Fruit fly (Drosophila melanogaster) whole organism, embryonic: Measurements from ENCODE around the gene CG2794.

Source experiments
- Atf3 ChIP-seq: fragments of 200-800 bp; sonication (Bioruptor generic); optimal IDR thresholded peaks from 3 replicates; lab custom pipeline; 2016; ENCODE audit warnings: missing biosample characterization, missing genetic modification characterization
- CG11456 ChIP-seq: fragments of 200-800 bp; sonication (Bioruptor generic); IDR thresholded peaks from 3 replicates; pipeline ENCODE4 v1.3.6; 2022; ENCODE audit warnings: missing biosample characterization, missing genetic modification characterization
- CG11504 ChIP-seq: fragments of 200-800 bp; sonication (Bioruptor generic); optimal IDR thresholded peaks from 3 replicates; lab custom pipeline; 2019; ENCODE audit warnings: missing biosample characterization, mild to moderate bottlenecking, missing genetic modification characterization, moderate library complexity
- CG15011 ChIP-seq: fragments of 200-800 bp; sonication (Bioruptor generic); optimal IDR thresholded peaks from 3 replicates; lab custom pipeline; 2018; ENCODE audit warnings: missing biosample characterization, mild to moderate bottlenecking, missing genetic modification characterization
- CG15479 ChIP-seq: fragments of 200-800 bp; sonication (Bioruptor generic); optimal IDR thresholded peaks from 3 replicates; lab custom pipeline; 2019; ENCODE audit warnings: missing biosample characterization, mild to moderate bottlenecking, missing genetic modification characterization, moderate library complexity
- CG15601 ChIP-seq: fragments of 200-800 bp; sonication (Bioruptor generic); optimal IDR thresholded peaks from 3 replicates; lab custom pipeline; 2019; ENCODE audit warnings: missing biosample characterization, mild to moderate bottlenecking, missing genetic modification characterization, moderate library complexity
- CG1792 ChIP-seq: fragments of 200-800 bp; sonication (Bioruptor generic); optimal IDR thresholded peaks from 2 replicates; lab custom pipeline; 2016; ENCODE audit warnings: missing biosample characterization, missing genetic modification characterization
- CG18619 ChIP-seq: fragments of 200-800 bp; sonication (Bioruptor generic); optimal IDR thresholded peaks from 3 replicates; lab custom pipeline; 2017; ENCODE audit warnings: missing biosample characterization, mild to moderate bottlenecking, missing genetic modification characterization
- CG30403 ChIP-seq: fragments of 200-800 bp; sonication (Bioruptor generic); optimal IDR thresholded peaks from 3 replicates; lab custom pipeline; 2016; ENCODE audit warnings: missing biosample characterization, missing genetic modification characterization
- CG31365 ChIP-seq: fragments of 200-800 bp; sonication (Bioruptor generic); optimal IDR thresholded peaks from 2 replicates; lab custom pipeline; 2018; ENCODE audit warnings: missing biosample characterization, mild to moderate bottlenecking, missing genetic modification characterization
- CG3838 ChIP-seq: fragments of 200-800 bp; sonication (Bioruptor generic); optimal IDR thresholded peaks from 3 replicates; lab custom pipeline; 2016; ENCODE audit warnings: missing biosample characterization, missing genetic modification characterization
- CG3995 ChIP-seq: fragments of 200-800 bp; sonication (Bioruptor generic); optimal IDR thresholded peaks from 3 replicates; lab custom pipeline; 2016; ENCODE audit warnings: missing biosample characterization, missing genetic modification characterization
- CG4328 ChIP-seq: fragments of 200-800 bp; sonication (Bioruptor generic); optimal IDR thresholded peaks from 3 replicates; lab custom pipeline; 2017; ENCODE audit warnings: missing biosample characterization, missing genetic modification reagents, missing genetic modification characterization
- CG6791 ChIP-seq: fragments of 200-800 bp; sonication (Bioruptor generic); IDR thresholded peaks from 3 replicates; pipeline ENCODE4 v1.3.6; 2022; ENCODE audit warnings: missing biosample characterization, missing genetic modification characterization; ENCODE audit not compliant: partially characterized antibody
- CG7839 ChIP-seq: fragments of 200-800 bp; sonication (Bioruptor generic); optimal IDR thresholded peaks from 3 replicates; lab custom pipeline; 2018; ENCODE audit warnings: missing biosample characterization, mild to moderate bottlenecking, missing genetic modification characterization, moderate library complexity
- D19B ChIP-seq: fragments of 200-800 bp; sonication (Bioruptor generic); optimal IDR thresholded peaks from 2 replicates; lab custom pipeline; 2017; ENCODE audit warnings: missing biosample characterization, mild to moderate bottlenecking, missing genetic modification characterization
- Dip3 ChIP-seq: fragments of 200-800 bp; sonication (Bioruptor generic); optimal IDR thresholded peaks from 3 replicates; lab custom pipeline; 2016; ENCODE audit warnings: missing biosample characterization, missing genetic modification characterization
- Ets97D ChIP-seq: fragments of 200-800 bp; sonication (Bioruptor generic); optimal IDR thresholded peaks from 3 replicates; lab custom pipeline; 2016; ENCODE audit warnings: missing biosample characterization, missing genetic modification characterization
- Fer3 ChIP-seq: fragments of 200-800 bp; sonication (Bioruptor generic); optimal IDR thresholded peaks from 2 replicates; lab custom pipeline; 2018; ENCODE audit warnings: missing biosample characterization, mild to moderate bottlenecking, missing genetic modification characterization, moderate library complexity
- HLH4C ChIP-seq: fragments of 200-800 bp; sonication (Bioruptor generic); IDR thresholded peaks from 3 replicates; pipeline ENCODE4 v1.3.6; 2022; ENCODE audit warnings: missing biosample characterization, missing genetic modification characterization; ENCODE audit not compliant: partially characterized antibody
- HLHmδ ChIP-seq: fragments of 200-800 bp; sonication (Bioruptor generic); optimal IDR thresholded peaks from 2 replicates; lab custom pipeline; 2018; ENCODE audit warnings: missing biosample characterization, mild to moderate bottlenecking, missing genetic modification characterization, moderate library complexity
- Kr ChIP-seq: fragments of 200-800 bp; sonication (Bioruptor generic); optimal IDR thresholded peaks from 2 replicates; lab custom pipeline; 2017; ENCODE audit warnings: missing biosample characterization, mild to moderate bottlenecking, missing genetic modification characterization
- Lhr ChIP-seq: fragments of 200-800 bp; sonication (Bioruptor generic); optimal IDR thresholded peaks from 3 replicates; lab custom pipeline; 2017; ENCODE audit warnings: mild to moderate bottlenecking, missing biosample characterization, missing genetic modification reagents, missing genetic modification characterization
- Lpt ChIP-seq: fragments of >200 bp; optimal IDR thresholded peaks from 2 replicates; lab custom pipeline; 2018; ENCODE audit warnings: missing biosample characterization, missing genetic modification characterization
- PHDP ChIP-seq: fragments of 200-800 bp; sonication (Bioruptor generic); optimal IDR thresholded peaks from 3 replicates; lab custom pipeline; 2018; ENCODE audit warnings: missing biosample characterization, mild to moderate bottlenecking, missing genetic modification characterization, moderate library complexity
- Six4 ChIP-seq: fragments of 200-800 bp; sonication (Bioruptor generic); optimal IDR thresholded peaks from 2 replicates; lab custom pipeline; 2016; ENCODE audit warnings: missing biosample characterization, missing genetic modification characterization
- Sox100B ChIP-seq: fragments of 200-800 bp; sonication (Bioruptor generic); optimal IDR thresholded peaks from 3 replicates; lab custom pipeline; 2018; ENCODE audit warnings: missing biosample characterization, mild to moderate bottlenecking, missing genetic modification characterization
- Ssrp ChIP-seq: fragments of 200-800 bp; sonication (Bioruptor generic); optimal IDR thresholded peaks from 2 replicates; lab custom pipeline; 2018; ENCODE audit warnings: missing biosample characterization, mild to moderate bottlenecking, missing genetic modification characterization, moderate library complexity
- TFAM ChIP-seq: fragments of 200-800 bp; sonication (Bioruptor generic); optimal IDR thresholded peaks from 2 replicates; lab custom pipeline; 2017; ENCODE audit warnings: missing biosample characterization, missing genetic modification characterization, inconsistent platforms
- ash1 ChIP-seq: fragments of 200-800 bp; sonication (Bioruptor generic); optimal IDR thresholded peaks from 2 replicates; lab custom pipeline; 2018; ENCODE audit warnings: missing biosample characterization, mild to moderate bottlenecking, missing genetic modification characterization
- bbx ChIP-seq: fragments of 200-800 bp; sonication (Bioruptor generic); IDR thresholded peaks from 2 replicates; pipeline ENCODE4 v1.3.6; 2022; ENCODE audit warnings: missing biosample characterization, missing genetic modification characterization; ENCODE audit not compliant: partially characterized antibody
- bcd ChIP-seq: fragments of 200-800 bp; sonication (Bioruptor generic); optimal IDR thresholded peaks from 2 replicates; lab custom pipeline; 2017; ENCODE audit warnings: missing biosample characterization, mild to moderate bottlenecking, missing genetic modification characterization
- croc ChIP-seq: fragments of 200-800 bp; sonication (Bioruptor generic); conservative IDR thresholded peaks from 3 replicates; pipeline ENCODE4 v1.3.6; 2022; ENCODE audit warnings: missing biosample characterization, missing genetic modification characterization
- dan ChIP-seq: fragments of 200-800 bp; sonication (Bioruptor generic); IDR thresholded peaks from 2 replicates; pipeline ENCODE4 v1.3.6; 2022; ENCODE audit warnings: missing biosample characterization, missing genetic modification characterization
- dati ChIP-seq: fragments of 200-800 bp; sonication (Bioruptor generic); IDR thresholded peaks from 2 replicates; pipeline ENCODE4 v1.3.6; 2022; ENCODE audit warnings: missing biosample characterization, missing genetic modification characterization
- dpn ChIP-seq, 2 experiments: fragments of 200-800 bp; sonication (Bioruptor generic); optimal IDR thresholded peaks; 3 replicates each; lab custom pipeline; 2016; ENCODE audit warnings: missing biosample characterization in 2 of 2, missing genetic modification characterization in 2 of 2
- fd96Cb ChIP-seq: fragments of 200-800 bp; sonication (Bioruptor generic); optimal IDR thresholded peaks from 2 replicates; lab custom pipeline; 2018; ENCODE audit warnings: missing biosample characterization, mild to moderate bottlenecking, missing genetic modification characterization, moderate library complexity
- gce ChIP-seq: fragments of 200-800 bp; sonication (Bioruptor generic); IDR thresholded peaks from 3 replicates; pipeline ENCODE4 v1.3.6; 2022; ENCODE audit warnings: missing biosample characterization, missing genetic modification characterization
- insv ChIP-seq, 2 experiments: fragments of 200-800 bp; sonication (Bioruptor generic); optimal IDR thresholded peaks; 3 replicates each; lab custom pipeline; 2016 to 2018; ENCODE audit warnings: missing biosample characterization in 2 of 2, missing genetic modification characterization in 2 of 2
- kah ChIP-seq: fragments of 200-800 bp; sonication (Bioruptor generic); optimal IDR thresholded peaks from 2 replicates; lab custom pipeline; 2018; ENCODE audit warnings: missing biosample characterization, mild to moderate bottlenecking, missing genetic modification characterization
- kay ChIP-seq: fragments of 200-800 bp; sonication (Bioruptor generic); optimal IDR thresholded peaks from 2 replicates; lab custom pipeline; 2016; ENCODE audit warnings: missing biosample characterization, missing genetic modification characterization
- mam ChIP-seq: fragments of 200-800 bp; sonication (Bioruptor generic); optimal IDR thresholded peaks from 3 replicates; lab custom pipeline; 2016; ENCODE audit warnings: missing biosample characterization, missing genetic modification characterization
- mirr ChIP-seq: fragments of 200-800 bp; sonication (Bioruptor generic); optimal IDR thresholded peaks from 3 replicates; lab custom pipeline; 2018; ENCODE audit warnings: missing biosample characterization, mild to moderate bottlenecking, missing genetic modification characterization
- mld ChIP-seq: fragments of 200-800 bp; sonication (Bioruptor generic); IDR thresholded peaks from 3 replicates; pipeline ENCODE4 v1.3.6; 2022; ENCODE audit warnings: missing biosample characterization, missing genetic modification characterization; ENCODE audit not compliant: partially characterized antibody
- phol ChIP-seq: fragments of 200-800 bp; sonication (Bioruptor generic); optimal IDR thresholded peaks from 3 replicates; lab custom pipeline; 2018; ENCODE audit warnings: missing biosample characterization, mild to moderate bottlenecking, missing genetic modification characterization, moderate library complexity
- pita ChIP-seq: fragments of 200-800 bp; sonication (Bioruptor generic); optimal IDR thresholded peaks from 2 replicates; lab custom pipeline; 2017; ENCODE audit warnings: missing biosample characterization, mild to moderate bottlenecking, missing genetic modification characterization
- trh ChIP-seq: fragments of 200-800 bp; sonication (Bioruptor generic); optimal IDR thresholded peaks from 2 replicates; lab custom pipeline; 2016; ENCODE audit warnings: missing biosample characterization, missing genetic modification characterization
- tup ChIP-seq: fragments of 200-800 bp; sonication (Bioruptor generic); optimal IDR thresholded peaks from 2 replicates; lab custom pipeline; 2016; ENCODE audit warnings: missing biosample characterization, mild to moderate bottlenecking, missing genetic modification characterization, moderate library complexity
- wor ChIP-seq: fragments of 200-800 bp; sonication (Bioruptor generic); IDR thresholded peaks from 2 replicates; pipeline ENCODE4 v1.3.6; 2022; ENCODE audit warnings: missing biosample characterization, missing genetic modification characterization

Gene CG2794

DNA sequence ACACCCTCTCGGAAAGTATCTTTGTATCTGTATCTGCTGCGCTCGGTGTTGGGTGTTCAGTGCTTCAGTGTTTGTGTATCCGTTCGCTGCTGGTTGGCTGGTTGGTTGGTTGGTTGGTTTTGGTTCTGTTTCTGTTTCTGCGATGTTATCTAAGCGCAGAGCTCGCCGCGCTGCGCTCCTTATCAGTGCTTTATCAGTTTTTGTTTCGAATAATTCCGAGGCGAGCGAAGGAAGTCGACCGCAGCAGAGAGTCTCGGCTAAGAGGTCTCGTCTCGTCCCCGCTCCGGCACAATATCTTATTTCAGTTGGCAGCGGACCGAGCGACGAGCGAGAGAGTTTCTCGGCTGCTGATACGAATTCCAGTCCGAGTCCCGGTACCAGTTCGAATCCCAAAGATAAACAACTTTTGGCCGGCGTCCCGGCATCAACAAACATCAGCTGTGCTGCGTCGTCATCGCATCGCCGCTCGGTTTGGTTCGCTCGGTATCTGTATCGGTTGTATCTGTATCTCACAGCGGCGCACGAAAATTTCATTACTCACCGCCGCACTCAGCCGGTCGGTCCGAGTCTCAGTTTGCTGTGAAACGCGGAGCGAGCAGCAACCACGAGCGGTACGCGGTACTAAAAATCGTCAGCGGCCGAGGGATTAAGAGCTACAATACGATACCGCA is 40.7 kb upstream of the CG2794 start (continued):
- TF ChIP-seq mld (GFP tag; lab: Robert Waterston, UW), result 0 out of 3 replicates have a peak, but pooled peaks have one; percentile 51
- no peak for TF ChIP-seq phol (tag; lab: Kevin White, UChicago)
- TF ChIP-seq tup (GFP tag; lab: Kevin White, UChicago), result no peak
- TF ChIP-seq mam (GFP tag; lab: Kevin White, UChicago), result no peak
- TF ChIP-seq mirr (GFP tag; lab: Kevin White, UChicago), result peak; percentile 72
- TF ChIP-seq Six4 (GFP tag; lab: Kevin White, UChicago), result no peak
- no peak for TF ChIP-seq Lpt (GFP tag; lab: Kevin White, UChicago)
- no peak for TF ChIP-seq Sox100B
- TF ChIP-seq CG15601 (tag; lab: Kevin White, UChicago), result peak; percentile 6
- TF ChIP-seq CG11456 (GFP tag; lab: Robert Waterston, UW), result 0 out of 3 replicates have a peak, but pooled peaks have one; percentile 42
- peak; percentile 60 for TF ChIP-seq CG3838 (GFP tag; lab: Kevin White, UChicago)
- TF ChIP-seq TFAM, result no peak
- no peak for TF ChIP-seq Ets97D (GFP tag; lab: Kevin White, UChicago)
- no peak for TF ChIP-seq kah (GFP tag; lab: Kevin White, UChicago)
- TF ChIP-seq Ssrp (tag; lab: Kevin White, UChicago), result no peak
- TF ChIP-seq CG30403 (GFP tag; lab: Kevin White, UChicago), result no peak
- no peak for TF ChIP-seq trh (GFP tag; lab: Kevin White, UChicago)
- no peak for TF ChIP-seq CG4328 (GFP tag; lab: Kevin White, UChicago)
- TF ChIP-seq CG31365 (tag; lab: Kevin White, UChicago), result peak; percentile 0
- no peak for TF ChIP-seq pita (GFP tag; lab: Kevin White, UChicago)
- no peak for TF ChIP-seq dati (GFP tag; lab: Robert Waterston, UW)
- TF ChIP-seq CG1792 (GFP tag; lab: Kevin White, UChicago), result no peak
- peak; percentile 63; the same call in 2 of the 3 replicates for TF ChIP-seq HLH4C (GFP tag; lab: Robert Waterston, UW)
- no peak for TF ChIP-seq CG3995 (GFP tag; lab: Kevin White, UChicago)
- no peak for TF ChIP-seq Fer3 (tag; lab: Kevin White, UChicago)
- TF ChIP-seq CG11504 (tag; lab: Kevin White, UChicago), result peak; percentile 43
- TF ChIP-seq dpn (GFP tag; optimal IDR thresholded peaks at IDR 0.05; lab: Kevin White, UChicago), result no peak
- no peak for TF ChIP-seq Atf3
- TF ChIP-seq CG7839 (tag; lab: Kevin White, UChicago), result peak; percentile 42
- peak; percentile 64 for TF ChIP-seq bbx (GFP tag; lab: Robert Waterston, UW)
- TF ChIP-seq Dip3 (GFP tag; lab: Kevin White, UChicago), result no peak
- TF ChIP-seq CG15479, result peak; percentile 78
- TF ChIP-seq CG6791 (GFP tag; lab: Robert Waterston, UW), result 0 out of 3 replicates have a peak, but pooled peaks have one; percentile 64
- TF ChIP-seq gce (GFP tag; lab: Robert Waterston, UW), result no peak; the same call in 2 of the 3 replicates
- TF ChIP-seq Kr (GFP tag; lab: Kevin White, UChicago), result no peak
- TF ChIP-seq croc (GFP tag; lab: Robert Waterston, UW), result no peak
- peak; percentile 14 for TF ChIP-seq CG18619 (GFP tag; lab: Kevin White, UChicago)
- peak; percentile 81 for TF ChIP-seq kay
- TF ChIP-seq dan (GFP tag; lab: Robert Waterston, UW), result no peak
- peak; percentile 35 for TF ChIP-seq ash1
- TF ChIP-seq insv (GFP tag; optimal IDR thresholded peaks at IDR 0.05; lab: Kevin White, UChicago), result peak in 1 of 2 experiments; percentile 86
- no peak for TF ChIP-seq CG15011 (GFP tag; lab: Kevin White, UChicago)
- TF ChIP-seq Lhr (GFP tag; lab: Kevin White, UChicago), result no peak
- TF ChIP-seq D19B (GFP tag; lab: Kevin White, UChicago), result peak; percentile 49
- no peak for TF ChIP-seq fd96Cb
- peak; percentile 77 for TF ChIP-seq bcd
- peak; percentile 61 for TF ChIP-seq HLHmδ (GFP tag; lab: Kevin White, UChicago)
- no peak for TF ChIP-seq wor
- peak; percentile 28 for TF ChIP-seq PHDP (tag; lab: Kevin White, UChicago)
